Fruit fly (Drosophila melanogaster): ENCODE data around the gene CG6418.

DNA sequence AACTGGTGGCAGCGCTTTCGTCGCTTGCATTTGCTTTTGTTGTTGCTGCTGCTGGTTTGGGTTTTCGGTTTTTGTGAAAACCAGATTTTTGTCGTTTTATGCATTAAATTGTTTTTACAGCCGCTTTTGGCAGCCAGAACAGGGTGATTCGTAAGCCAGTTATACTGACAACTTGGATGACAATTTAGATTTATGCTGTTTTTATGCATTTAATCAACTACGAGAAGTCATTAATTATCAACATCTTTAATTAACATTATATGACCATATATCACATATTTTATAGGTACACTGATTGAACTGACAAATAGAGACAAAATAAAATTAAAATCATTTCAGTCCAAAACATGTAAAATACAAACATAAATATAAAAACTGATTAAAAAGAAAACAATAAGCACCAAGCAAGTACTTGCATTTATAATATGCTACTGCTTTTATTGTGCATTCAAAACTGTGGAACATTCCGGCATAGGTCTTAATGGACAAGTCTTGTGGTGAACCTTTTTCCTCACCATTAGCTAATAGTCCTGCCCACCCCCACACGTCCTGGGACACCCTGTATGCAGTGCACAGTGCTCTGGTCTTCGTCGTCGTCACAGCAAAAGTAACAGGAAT is 23.9 kb downstream of the CG6418 start:
- TF ChIP-seq C15 (GFP tag; IDR thresholded peaks at IDR 0.05) (no peak), crp (GFP tag; optimal IDR thresholded peaks at IDR 0.05) (no peak), CG6254 (GFP tag; optimal IDR thresholded peaks at IDR 0.05) (peak; percentile 91), CG4730 (GFP tag; IDR thresholded peaks at IDR 0.05) (no peak)
